Fruit fly (Drosophila melanogaster) whole organism, embryonic: ENCODE data around the gene CG4982.

ENCODE experiments used
- CG10543 ChIP-seq: fragments of 200-800 bp; sonication (Bioruptor generic); optimal IDR thresholded peaks from 3 replicates; lab custom pipeline; 2017; ENCODE audit warnings: missing biosample characterization, mild to moderate bottlenecking, missing genetic modification characterization, moderate library complexity
- CG10565 ChIP-seq: fragments of 200-800 bp; sonication (Bioruptor generic); optimal IDR thresholded peaks from 3 replicates; lab custom pipeline; 2016; ENCODE audit warnings: missing biosample characterization, mild to moderate bottlenecking, missing genetic modification characterization
- CG11093 ChIP-seq: fragments of 200-800 bp; sonication (Bioruptor generic); IDR thresholded peaks from 3 replicates; pipeline ENCODE4 v1.3.6; 2022; ENCODE audit warnings: missing biosample characterization, missing genetic modification characterization
- CG15514 ChIP-seq: fragments of 200-800 bp; sonication (Bioruptor generic); optimal IDR thresholded peaks from 3 replicates; lab custom pipeline; 2017; ENCODE audit warnings: missing biosample characterization, missing genetic modification characterization, mild to moderate bottlenecking, moderate library complexity, missing genetic modification reagents
- CG16779 ChIP-seq: fragments of 200-800 bp; sonication (Bioruptor generic); IDR thresholded peaks from 2 replicates; pipeline ENCODE4 v1.3.6; 2022; ENCODE audit warnings: missing biosample characterization, missing genetic modification characterization
- CG17802 ChIP-seq: fragments of 200-800 bp; sonication (Bioruptor generic); optimal IDR thresholded peaks from 2 replicates; lab custom pipeline; 2018; ENCODE audit warnings: missing biosample characterization, mild to moderate bottlenecking, missing genetic modification characterization, moderate library complexity
- CG1832 ChIP-seq: fragments of 200-800 bp; sonication (Bioruptor generic); optimal IDR thresholded peaks from 2 replicates; lab custom pipeline; 2017; ENCODE audit warnings: missing biosample characterization, mild to moderate bottlenecking, missing genetic modification characterization, inconsistent platforms
- CG18764 ChIP-seq: fragments of 200-800 bp; sonication (Bioruptor generic); optimal IDR thresholded peaks from 3 replicates; lab custom pipeline; 2016; ENCODE audit warnings: missing biosample characterization, missing genetic modification characterization
- CG2889 ChIP-seq: fragments of 200-800 bp; sonication (Bioruptor generic); IDR thresholded peaks from 3 replicates; pipeline ENCODE4 v1.3.6; 2022; ENCODE audit warnings: missing biosample characterization, missing genetic modification characterization
- CG3065 ChIP-seq: fragments of 200-800 bp; sonication (Bioruptor generic); optimal IDR thresholded peaks from 2 replicates; lab custom pipeline; 2016; ENCODE audit warnings: missing biosample characterization, missing genetic modification characterization
- CG31441 ChIP-seq: fragments of 200-800 bp; sonication (Bioruptor generic); IDR thresholded peaks from 2 replicates; pipeline ENCODE4 v1.3.6; 2022; ENCODE audit warnings: missing biosample characterization, missing genetic modification characterization
- CG3163 ChIP-seq: fragments of 200-800 bp; sonication (Bioruptor generic); optimal IDR thresholded peaks from 3 replicates; lab custom pipeline; 2016; ENCODE audit warnings: missing biosample characterization, missing genetic modification characterization
- CG3407 ChIP-seq: fragments of 200-800 bp; sonication (Bioruptor generic); optimal IDR thresholded peaks from 2 replicates; lab custom pipeline; 2018; ENCODE audit warnings: missing biosample characterization, mild to moderate bottlenecking, missing genetic modification characterization
- CG34422 ChIP-seq: fragments of 200-800 bp; sonication (Bioruptor generic); IDR thresholded peaks from 3 replicates; pipeline ENCODE4 v1.3.6; 2022; ENCODE audit warnings: missing biosample characterization, missing genetic modification characterization
- CG3847 ChIP-seq: fragments of 200-800 bp; sonication (Bioruptor generic); IDR thresholded peaks from 2 replicates; pipeline ENCODE4 v1.3.6; 2022; ENCODE audit warnings: missing biosample characterization, missing genetic modification characterization
- CG5180 ChIP-seq: fragments of 200-800 bp; sonication (Bioruptor generic); optimal IDR thresholded peaks from 3 replicates; lab custom pipeline; 2017; ENCODE audit warnings: missing biosample characterization, missing genetic modification characterization, mild to moderate bottlenecking, moderate library complexity, missing genetic modification reagents
- CTCF ChIP-seq: fragments of 200-800 bp; sonication (Bioruptor generic); optimal IDR thresholded peaks from 2 replicates; lab custom pipeline; 2017; ENCODE audit warnings: missing biosample characterization, mild to moderate bottlenecking, missing genetic modification characterization, moderate library complexity
- D19B ChIP-seq: fragments of 200-800 bp; sonication (Bioruptor generic); optimal IDR thresholded peaks from 2 replicates; lab custom pipeline; 2017; ENCODE audit warnings: missing biosample characterization, mild to moderate bottlenecking, missing genetic modification characterization
- Elba2 ChIP-seq: fragments of 200-800 bp; sonication (Bioruptor generic); optimal IDR thresholded peaks from 3 replicates; lab custom pipeline; 2016; ENCODE audit warnings: missing biosample characterization, missing genetic modification characterization
- Gsc ChIP-seq: fragments of 200-800 bp; sonication (Bioruptor generic); IDR thresholded peaks from 2 replicates; pipeline ENCODE4 v1.3.6; 2022; ENCODE audit warnings: missing biosample characterization, missing genetic modification characterization
- HLHmδ ChIP-seq: fragments of 200-800 bp; sonication (Bioruptor generic); optimal IDR thresholded peaks from 2 replicates; lab custom pipeline; 2018; ENCODE audit warnings: missing biosample characterization, mild to moderate bottlenecking, missing genetic modification characterization, moderate library complexity
- NC2α ChIP-seq: fragments of 200-800 bp; sonication (Bioruptor generic); optimal IDR thresholded peaks from 2 replicates; lab custom pipeline; 2016; ENCODE audit warnings: missing biosample characterization, missing genetic modification characterization
- NFAT ChIP-seq: fragments of 200-800 bp; sonication (Bioruptor generic); IDR thresholded peaks from 2 replicates; pipeline ENCODE4 v1.3.6; 2022; ENCODE audit warnings: missing biosample characterization, missing genetic modification characterization
- NK7.1 ChIP-seq: fragments of 200-800 bp; sonication (Bioruptor generic); optimal IDR thresholded peaks from 3 replicates; lab custom pipeline; 2016; ENCODE audit warnings: missing biosample characterization, missing genetic modification characterization
- Nf-YB ChIP-seq: fragments of 200-800 bp; sonication (Bioruptor generic); optimal IDR thresholded peaks from 3 replicates; lab custom pipeline; 2019; ENCODE audit warnings: missing biosample characterization, mild to moderate bottlenecking, missing genetic modification characterization, moderate library complexity
- Poxn ChIP-seq: fragments of 200-800 bp; sonication (Bioruptor generic); IDR thresholded peaks from 2 replicates; pipeline ENCODE4 v1.3.6; 2022; ENCODE audit warnings: missing biosample characterization, missing genetic modification characterization
- Sry-β ChIP-seq: fragments of 200-800 bp; sonication (Bioruptor generic); optimal IDR thresholded peaks from 2 replicates; lab custom pipeline; 2018; ENCODE audit warnings: missing biosample characterization, mild to moderate bottlenecking, missing genetic modification characterization, moderate library complexity
- Vsx1 ChIP-seq: fragments of 200-800 bp; sonication (Bioruptor generic); optimal IDR thresholded peaks from 2 replicates; lab custom pipeline; 2017; ENCODE audit warnings: missing biosample characterization, mild to moderate bottlenecking, missing genetic modification characterization, missing genetic modification reagents
- az2 ChIP-seq: fragments of 200-800 bp; sonication (Bioruptor generic); optimal IDR thresholded peaks from 3 replicates; lab custom pipeline; 2016; ENCODE audit warnings: missing biosample characterization, missing genetic modification characterization
- chinmo ChIP-seq: fragments of 200-800 bp; sonication (Bioruptor generic); IDR thresholded peaks from 4 replicates; pipeline ENCODE4 v1.3.6; 2022; ENCODE audit warnings: missing biosample characterization, missing genetic modification characterization; ENCODE audit not compliant: partially characterized antibody
- chn ChIP-seq: fragments of 200-800 bp; sonication (Bioruptor generic); optimal IDR thresholded peaks from 2 replicates; lab custom pipeline; 2016; ENCODE audit warnings: missing biosample characterization, missing genetic modification characterization
- crc ChIP-seq: fragments of 200-800 bp; sonication (Bioruptor generic); optimal IDR thresholded peaks from 2 replicates; lab custom pipeline; 2016; ENCODE audit warnings: missing biosample characterization, missing genetic modification characterization
- da ChIP-seq: fragments of 200-800 bp; sonication (Bioruptor generic); optimal IDR thresholded peaks from 2 replicates; lab custom pipeline; 2016; ENCODE audit warnings: missing biosample characterization, missing genetic modification characterization
- eve ChIP-seq, 2 experiments: fragments of >200 bp; optimal IDR thresholded peaks; 2 replicates each; lab custom pipeline; 2017; ENCODE audit warnings: missing biosample characterization in 2 of 2, missing genetic modification characterization in 2 of 2
- ewg ChIP-seq: fragments of 200-800 bp; sonication (Bioruptor generic); optimal IDR thresholded peaks from 3 replicates; lab custom pipeline; 2017; ENCODE audit warnings: mild to moderate bottlenecking, missing biosample characterization, missing genetic modification reagents, missing genetic modification characterization
- gce ChIP-seq: fragments of 200-800 bp; sonication (Bioruptor generic); IDR thresholded peaks from 3 replicates; pipeline ENCODE4 v1.3.6; 2022; ENCODE audit warnings: missing biosample characterization, missing genetic modification characterization
- grn ChIP-seq: fragments of 200-800 bp; sonication (Bioruptor generic); optimal IDR thresholded peaks from 3 replicates; lab custom pipeline; 2017; ENCODE audit warnings: missing biosample characterization, missing genetic modification characterization
- gsb-n ChIP-seq: fragments of 200-800 bp; sonication (Bioruptor generic); optimal IDR thresholded peaks from 3 replicates; lab custom pipeline; 2018; ENCODE audit warnings: missing biosample characterization, mild to moderate bottlenecking, missing genetic modification characterization
- inv ChIP-seq: fragments of 200-800 bp; sonication (Bioruptor generic); IDR thresholded peaks from 2 replicates; pipeline ENCODE4 v1.3.6; 2022; ENCODE audit warnings: missing biosample characterization, missing genetic modification characterization; ENCODE audit not compliant: partially characterized antibody
- lbe ChIP-seq: fragments of 200-800 bp; sonication (Bioruptor generic); optimal IDR thresholded peaks from 2 replicates; lab custom pipeline; 2016; ENCODE audit warnings: missing biosample characterization, mild to moderate bottlenecking, missing genetic modification characterization
- oc ChIP-seq: fragments of 200-800 bp; sonication (Bioruptor generic); optimal IDR thresholded peaks from 2 replicates; lab custom pipeline; 2018; ENCODE audit warnings: missing biosample characterization, mild to moderate bottlenecking, missing genetic modification characterization, moderate library complexity
- onecut ChIP-seq: fragments of 200-800 bp; sonication (Bioruptor generic); IDR thresholded peaks from 2 replicates; pipeline ENCODE4 v1.3.6; 2022; ENCODE audit warnings: missing biosample characterization, missing genetic modification characterization
- phol ChIP-seq: fragments of 200-800 bp; sonication (Bioruptor generic); optimal IDR thresholded peaks from 3 replicates; lab custom pipeline; 2018; ENCODE audit warnings: missing biosample characterization, mild to moderate bottlenecking, missing genetic modification characterization, moderate library complexity
- pnt ChIP-seq: fragments of 200-800 bp; sonication (Bioruptor generic); optimal IDR thresholded peaks from 3 replicates; lab custom pipeline; 2016; ENCODE audit warnings: missing biosample characterization, missing genetic modification characterization
- repo ChIP-seq: fragments of 200-800 bp; sonication (Bioruptor generic); optimal IDR thresholded peaks from 2 replicates; lab custom pipeline; 2016; ENCODE audit warnings: missing biosample characterization, missing genetic modification characterization
- row ChIP-seq: fragments of 200-800 bp; sonication (Bioruptor generic); IDR thresholded peaks from 3 replicates; pipeline ENCODE4 v1.3.6; 2022; ENCODE audit warnings: missing biosample characterization, missing genetic modification characterization
- run ChIP-seq: fragments of 200-800 bp; sonication (Bioruptor generic); optimal IDR thresholded peaks from 3 replicates; lab custom pipeline; 2018; ENCODE audit warnings: missing biosample characterization, mild to moderate bottlenecking, missing genetic modification characterization
- sc ChIP-seq, 3 experiments: fragments of >200 bp in 2 of 3; fragments of 200-800 bp in 1 of 3; sonication (Bioruptor generic) in 1 of 3; optimal IDR thresholded peaks; 2 replicates in 2 of 3; 3 replicates in 1 of 3; lab custom pipeline; 2017; ENCODE audit warnings: mild to moderate bottlenecking in 1 of 3, missing biosample characterization in 1 of 3, missing genetic modification characterization in 1 of 3, missing genetic modification reagents in 1 of 3
- sens-2 ChIP-seq: fragments of 200-800 bp; sonication (Bioruptor generic); IDR thresholded peaks from 2 replicates; pipeline ENCODE4 v1.3.6; 2022; ENCODE audit warnings: missing biosample characterization, missing genetic modification characterization
- sima ChIP-seq: fragments of 200-800 bp; sonication (Bioruptor generic); optimal IDR thresholded peaks from 2 replicates; lab custom pipeline; 2016; ENCODE audit warnings: missing biosample characterization, missing genetic modification characterization
- trem ChIP-seq: fragments of 200-800 bp; optimal IDR thresholded peaks from 3 replicates; lab custom pipeline; 2019; ENCODE audit warnings: missing biosample characterization, mild to moderate bottlenecking, missing genetic modification characterization, moderate library complexity
- twi ChIP-seq: fragments of 200-800 bp; optimal IDR thresholded peaks from 2 replicates; lab custom pipeline; 2019; ENCODE audit warnings: missing biosample characterization, mild to moderate bottlenecking, missing genetic modification characterization, moderate library complexity

The CG4982 gene

dm6 chr3L:16289067-16289466 is 12.2 kb upstream of the CG4982 start (continued):
- TF ChIP-seq gce (no peak), da (GFP tag; lab: Kevin White, UChicago) (no peak), CG10565 (GFP tag; lab: Kevin White, UChicago) (no peak), eve (GFP tag; optimal IDR thresholded peaks at IDR 0.05; lab: Kevin White, UChicago) (no peak), CG5180 (GFP tag; lab: Kevin White, UChicago) (no peak), row (GFP tag; lab: Robert Waterston, UW) (peak; percentile 34; the same call in 1 of the 3 replicates), trem (tag; lab: Kevin White, UChicago) (no peak), az2 (GFP tag; lab: Kevin White, UChicago) (peak; percentile 31), Poxn (no peak), CG18764 (GFP tag; lab: Kevin White, UChicago) (no peak), sima (no peak), chinmo (no peak), run (no peak), Nf-YB (GFP tag; lab: Kevin White, UChicago) (no peak), inv (GFP tag; lab: Robert Waterston, UW) (no peak), D19B (GFP tag; lab: Kevin White, UChicago) (no peak), CG31441 (no peak), sens-2 (GFP tag; lab: Robert Waterston, UW) (no peak), CG2889 (no peak), chn (GFP tag; lab: Kevin White, UChicago) (no peak), CG15514 (no peak), HLHmδ (GFP tag; lab: Kevin White, UChicago) (no peak), Gsc (GFP tag; lab: Robert Waterston, UW) (no peak), CG10543 (no peak), pnt (no peak), CG3847 (GFP tag; lab: Robert Waterston, UW) (no peak), CG3065 (GFP tag; lab: Kevin White, UChicago) (no peak), grn (no peak), phol (tag; lab: Kevin White, UChicago) (no peak), sc (optimal IDR thresholded peaks at IDR 0.05; lab: Kevin White, UChicago) (no peak), sc (GFP tag; optimal IDR thresholded peaks at IDR 0.05; lab: Kevin White, UChicago) (no peak), CG3407 (GFP tag; lab: Kevin White, UChicago) (no peak), oc (tag; lab: Kevin White, UChicago) (no peak), Vsx1 (GFP tag; lab: Kevin White, UChicago) (no peak), NK7.1 (GFP tag; lab: Kevin White, UChicago) (no peak), CTCF (no peak), Sry-β (GFP tag; lab: Kevin White, UChicago) (no peak), CG17802 (no peak), CG16779 (no peak), onecut (0 out of 2 replicates have a peak, but pooled peaks have one; percentile 7), NC2α (GFP tag; lab: Kevin White, UChicago) (no peak), CG34422 (GFP tag; lab: Robert Waterston, UW) (peak; percentile 50; the same call in 1 of the 3 replicates), NFAT (GFP tag; lab: Robert Waterston, UW) (no peak), twi (tag; lab: Kevin White, UChicago) (no peak), CG3163 (GFP tag; lab: Kevin White, UChicago) (no peak), ewg (GFP tag; lab: Kevin White, UChicago) (no peak), lbe (GFP tag; lab: Kevin White, UChicago) (no peak), crc (no peak), CG11093 (GFP tag; lab: Robert Waterston, UW) (no peak), CG1832 (GFP tag; lab: Kevin White, UChicago) (no peak), gsb-n (tag; lab: Kevin White, UChicago) (no peak), repo (GFP tag; lab: Kevin White, UChicago) (no peak), Elba2 (GFP tag; lab: Kevin White, UChicago) (no peak)
